Fruit fly (Drosophila melanogaster): ENCODE measurements around the gene bdwf.
A peak's percentile ranks its signal among the peaks of the same experiment; 100 is the strongest.

The bdwf gene

DNA sequence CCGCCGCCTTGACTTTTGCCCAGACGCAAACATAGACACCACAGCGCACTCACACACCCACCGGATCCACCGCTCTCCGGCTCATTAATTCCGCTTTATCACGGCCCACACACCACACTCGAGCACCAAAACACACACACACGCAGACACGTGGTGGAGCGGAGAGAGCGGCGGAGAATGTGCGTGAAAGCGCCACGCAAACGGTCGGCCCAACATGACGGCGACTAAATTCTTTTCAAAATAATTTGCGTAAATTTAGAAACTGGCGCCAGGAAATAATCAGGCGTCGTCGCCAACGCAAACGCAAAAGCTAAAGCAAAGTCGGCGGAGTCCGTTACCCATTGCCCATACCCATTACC lies 16.9 kb upstream of the bdwf start (continued):
- TF ChIP-seq CG11456 (GFP tag; IDR thresholded peaks at IDR 0.05) (peak; percentile 53; the same call in 1 of the 3 replicates), mirr (GFP tag; optimal IDR thresholded peaks at IDR 0.05) (peak; percentile 14), CG12942 (GFP tag; optimal IDR thresholded peaks at IDR 0.05) (no peak), crol (GFP tag; IDR thresholded peaks at IDR 0.05) (peak; percentile 63), Atf6 (GFP tag; IDR thresholded peaks at IDR 0.05) (peak; percentile 47; the same call in 1 of the 2 replicates), CG10543 (GFP tag; optimal IDR thresholded peaks at IDR 0.05) (peak; percentile 37), Med (GFP tag) (peak; percentile 90), Hey (tag; optimal IDR thresholded peaks at IDR 0.05) (peak; percentile 13), ara (GFP tag; IDR thresholded peaks at IDR 0.05) (0 out of 2 replicates have a peak, but pooled peaks have one; percentile 15), otp (GFP tag; IDR thresholded peaks at IDR 0.05) (0 out of 3 replicates have a peak, but pooled peaks have one; percentile 25), sug (tag; optimal IDR thresholded peaks at IDR 0.05) (peak; percentile 59), amos (GFP tag; IDR thresholded peaks at IDR 0.05; ENCODE audit: partially characterized antibody) (peak; percentile 20; the same call in 1 of the 2 replicates), cg (GFP tag; optimal IDR thresholded peaks at IDR 0.05) (peak; percentile 88), abd-A (tag; optimal IDR thresholded peaks at IDR 0.05) (peak; percentile 44), chm (GFP tag; IDR thresholded peaks at IDR 0.05) (0 out of 2 replicates have a peak, but pooled peaks have one; percentile 17), vvl (GFP tag; IDR thresholded peaks at IDR 0.05) (peak; percentile 20; the same call in 1 of the 2 replicates)

DNA sequence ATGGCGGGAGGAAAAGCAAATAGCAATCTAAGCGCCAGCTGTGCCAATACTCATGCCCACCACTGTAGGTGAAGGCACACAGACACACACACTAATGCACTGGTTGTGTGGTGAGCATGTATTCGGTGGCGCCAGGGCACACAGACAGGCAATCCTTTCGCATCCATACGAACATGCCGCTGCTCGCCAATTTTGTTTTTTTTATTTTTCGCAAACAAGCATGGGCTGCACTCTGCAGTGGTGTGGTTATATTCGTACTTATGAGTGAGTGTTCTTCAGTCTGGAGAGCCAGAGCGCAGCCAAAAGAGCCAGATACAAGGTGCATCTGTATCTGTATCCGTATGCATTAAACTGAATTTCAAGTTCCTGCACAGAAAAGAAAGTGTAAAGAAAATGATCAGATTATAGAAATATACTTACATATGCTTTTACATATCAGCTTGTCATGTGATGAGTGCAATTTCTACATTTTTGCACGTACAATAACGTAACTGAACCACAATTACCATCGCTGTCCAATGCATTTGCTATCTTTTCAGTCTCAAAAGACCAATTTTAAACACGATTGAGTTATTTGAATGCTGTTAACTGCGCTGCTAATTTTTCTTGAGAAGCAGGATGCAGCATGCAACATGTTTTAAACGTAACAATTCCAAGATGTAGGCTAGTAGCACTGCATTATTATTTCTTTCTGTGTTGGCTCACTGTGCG lies 16.3 kb upstream of the bdwf start:
- TF ChIP-seq psq (GFP tag; optimal IDR thresholded peaks at IDR 0.05) = no peak
- TF ChIP-seq Awh (GFP tag; IDR thresholded peaks at IDR 0.05) = 0 out of 2 replicates have a peak, but pooled peaks have one; percentile 33
- no peak for TF ChIP-seq maf-S (GFP tag; optimal IDR thresholded peaks at IDR 0.05)
- TF ChIP-seq gem (tag; optimal IDR thresholded peaks at IDR 0.05) = peak; percentile 62
- 0 out of 3 replicates have a peak, but pooled peaks have one; percentile 3 for TF ChIP-seq CG11456 (GFP tag; IDR thresholded peaks at IDR 0.05)
- TF ChIP-seq tio (GFP tag; optimal IDR thresholded peaks at IDR 0.05) = peak; percentile 11
- TF ChIP-seq sug (tag; optimal IDR thresholded peaks at IDR 0.05) = no peak
- TF ChIP-seq Ets65A (GFP tag) = peak; percentile 49
- TF ChIP-seq ind (GFP tag; optimal IDR thresholded peaks at IDR 0.05) = peak; percentile 5
- TF ChIP-seq CG15269 (tag; optimal IDR thresholded peaks at IDR 0.05) = no peak
- peak; percentile 4 for TF ChIP-seq CG2712 (tag; optimal IDR thresholded peaks at IDR 0.05)
- TF ChIP-seq CG8281 (tag; optimal IDR thresholded peaks at IDR 0.05) = no peak
- peak; percentile 52 for TF ChIP-seq ATbp (GFP tag; optimal IDR thresholded peaks at IDR 0.05)
- TF ChIP-seq CG16815 (GFP tag; optimal IDR thresholded peaks at IDR 0.05) = no peak
- TF ChIP-seq Sox102F (GFP tag; optimal IDR thresholded peaks at IDR 0.05) = peak; percentile 54
- TF ChIP-seq btn (GFP tag; optimal IDR thresholded peaks at IDR 0.05) = no peak
- TF ChIP-seq CG15073 (GFP tag; optimal IDR thresholded peaks at IDR 0.05) = peak; percentile 93
- peak; percentile 42 for TF ChIP-seq CG10209 (GFP tag; optimal IDR thresholded peaks at IDR 0.05)
- peak; percentile 16 for TF ChIP-seq jumu (GFP tag; optimal IDR thresholded peaks at IDR 0.05)
- peak; percentile 24 for TF ChIP-seq Asciz (GFP tag; optimal IDR thresholded peaks at IDR 0.05)
- no peak for TF ChIP-seq p53 (GFP tag; optimal IDR thresholded peaks at IDR 0.05)
- TF ChIP-seq fd64A (GFP tag; optimal IDR thresholded peaks at IDR 0.05) = peak; percentile 3
- TF ChIP-seq repo (GFP tag; optimal IDR thresholded peaks at IDR 0.05) = no peak
- peak; percentile 38 for TF ChIP-seq CG10979 (tag; optimal IDR thresholded peaks at IDR 0.05)
- TF ChIP-seq CG11695 (GFP tag; IDR thresholded peaks at IDR 0.05) = 0 out of 3 replicates have a peak, but pooled peaks have one; percentile 5
- peak in 2 of 3 experiments; percentile 5 to 40 for TF ChIP-seq lola (GFP tag; optimal IDR thresholded peaks at IDR 0.05)
- peak; percentile 8 for TF ChIP-seq CG8388 (GFP tag; optimal IDR thresholded peaks at IDR 0.05)
- TF ChIP-seq Fer2 (tag; optimal IDR thresholded peaks at IDR 0.05) = no peak
- peak; percentile 13 for TF ChIP-seq CG9437 (GFP tag; optimal IDR thresholded peaks at IDR 0.05)
- TF ChIP-seq org-1 (GFP tag; optimal IDR thresholded peaks at IDR 0.05) = peak; percentile 7
- peak; percentile 52 for TF ChIP-seq nmo (GFP tag; optimal IDR thresholded peaks at IDR 0.05)
- TF ChIP-seq CG12219 (GFP tag; optimal IDR thresholded peaks at IDR 0.05) = peak; percentile 9
- TF ChIP-seq CG4854 (GFP tag; optimal IDR thresholded peaks at IDR 0.05) = no peak
- TF ChIP-seq phol (tag; optimal IDR thresholded peaks at IDR 0.05) = peak; percentile 49
